Fruit fly (Drosophila melanogaster) whole organism, pupa: ENCODE measurements around the gene CG4822.

Experiments used
- CG10348 ChIP-seq: fragments of 200-800 bp; sonication (Bioruptor generic); IDR thresholded peaks from 2 replicates; pipeline ENCODE4 v1.3.6; 2022; ENCODE audit warnings: missing biosample characterization, missing genetic modification characterization
- CG12605 ChIP-seq: fragments of 200-800 bp; sonication (Bioruptor generic); IDR thresholded peaks from 2 replicates; pipeline ENCODE4 v1.3.6; 2022; ENCODE audit warnings: missing biosample characterization, missing genetic modification characterization
- CG13204 ChIP-seq: fragments of 200-800 bp; sonication (Bioruptor generic); optimal IDR thresholded peaks from 2 replicates; lab custom pipeline; 2018; ENCODE audit warnings: missing biosample characterization, mild to moderate bottlenecking, missing genetic modification characterization, moderate library complexity
- CG15710 ChIP-seq: fragments of 200-800 bp; sonication (Bioruptor generic); optimal IDR thresholded peaks from 2 replicates; lab custom pipeline; 2018; ENCODE audit warnings: missing biosample characterization, mild to moderate bottlenecking, missing genetic modification characterization, moderate library complexity
- CG17806 ChIP-seq: fragments of 200-800 bp; sonication (Bioruptor generic); optimal IDR thresholded peaks from 2 replicates; lab custom pipeline; 2018; ENCODE audit warnings: missing biosample characterization, mild to moderate bottlenecking, missing genetic modification characterization, moderate library complexity
- CG34367 ChIP-seq: fragments of 200-800 bp; sonication (Bioruptor generic); optimal IDR thresholded peaks from 2 replicates; lab custom pipeline; 2018; ENCODE audit warnings: missing biosample characterization, mild to moderate bottlenecking, missing genetic modification characterization
- CG8159 ChIP-seq: fragments of 200-800 bp; sonication (Bioruptor generic); optimal IDR thresholded peaks from 3 replicates; lab custom pipeline; 2018; ENCODE audit warnings: missing biosample characterization, mild to moderate bottlenecking, missing genetic modification characterization, moderate library complexity
- CG8301 ChIP-seq: fragments of 200-800 bp; sonication (Bioruptor generic); optimal IDR thresholded peaks from 2 replicates; lab custom pipeline; 2018; ENCODE audit warnings: missing biosample characterization, mild to moderate bottlenecking, missing genetic modification characterization
- D1 ChIP-seq: fragments of 200-800 bp; sonication (Bioruptor generic); optimal IDR thresholded peaks from 2 replicates; lab custom pipeline; 2018; ENCODE audit warnings: missing biosample characterization, mild to moderate bottlenecking, missing genetic modification characterization, moderate library complexity
- Ets98B ChIP-seq: fragments of 200-800 bp; sonication (Bioruptor generic); IDR thresholded peaks from 2 replicates; pipeline ENCODE4 v1.3.6; 2022; ENCODE audit warnings: missing biosample characterization, missing genetic modification characterization
- Pif1B ChIP-seq: fragments of 200-800 bp; sonication (Bioruptor generic); optimal IDR thresholded peaks from 3 replicates; lab custom pipeline; 2016; ENCODE audit warnings: missing biosample characterization, missing genetic modification characterization
- fd96Ca ChIP-seq: fragments of 200-800 bp; sonication (Bioruptor generic); IDR thresholded peaks from 3 replicates; pipeline ENCODE4 v1.3.6; 2022; ENCODE audit warnings: missing biosample characterization, missing genetic modification characterization
- gl ChIP-seq: fragments of 200-800 bp; sonication (Bioruptor generic); optimal IDR thresholded peaks from 2 replicates; lab custom pipeline; 2018; ENCODE audit warnings: missing biosample characterization, mild to moderate bottlenecking, missing genetic modification characterization
- rn ChIP-seq: fragments of 200-800 bp; sonication (Bioruptor generic); IDR thresholded peaks from 2 replicates; pipeline ENCODE4 v1.3.6; 2022; ENCODE audit warnings: missing biosample characterization, missing genetic modification characterization

- TF ChIP-seq CG8159 (tag; lab: Kevin White, UChicago) (no peak), gl (tag; lab: Kevin White, UChicago) (no peak), D1 (tag; lab: Kevin White, UChicago) (no peak), Ets98B (GFP tag; lab: Robert Waterston, UW) (no peak), fd96Ca (no peak), CG13204 (GFP tag; lab: Kevin White, UChicago) (no peak), CG12605 (no peak), CG10348 (no peak), CG34367 (tag; lab: Kevin White, UChicago) (no peak), Pif1B (GFP tag; lab: Kevin White, UChicago) (no peak), CG8301 (tag; lab: Kevin White, UChicago) (no peak), CG15710 (no peak), rn (GFP tag; lab: Robert Waterston, UW) (no peak), CG17806 (no peak)
Observed at dm6 chr2L:140849-141248, 19.3 kb upstream of the CG4822 start, which contains the start of the genes CG31975 and ovm.
